Worm (Caenorhabditis elegans) whole organism, L3 larva: Measurements from ENCODE around the gene nlp-50.

Experiments used
- R02D3.7 ChIP-seq: fragments of 150-350 bp; optimal IDR thresholded peaks from 2 replicates; lab custom pipeline; 2014; ENCODE audit warnings: missing biosample characterization, missing genetic modification characterization
- ZK546.5 ChIP-seq: sonication (generic microtip); optimal IDR thresholded peaks from 2 replicates; lab custom pipeline; 2017; ENCODE audit warnings: missing biosample characterization, missing genetic modification characterization
- aly-2 ChIP-seq: fragments of 150-350 bp; optimal IDR thresholded peaks from 2 replicates; lab custom pipeline; 2014; ENCODE audit warnings: missing biosample characterization, missing genetic modification characterization
- ama-1 ChIP-seq: fragments of 150-350 bp; optimal IDR thresholded peaks from 2 replicates; lab custom pipeline; 2018
- ceh-82 ChIP-seq: fragments of 150-350 bp; optimal IDR thresholded peaks from 2 replicates; lab custom pipeline; 2014; ENCODE audit warnings: missing biosample characterization, missing genetic modification characterization
- daf-12 ChIP-seq: fragments of 150-350 bp; optimal IDR thresholded peaks from 2 replicates; lab custom pipeline; 2014; ENCODE audit warnings: missing biosample characterization, missing genetic modification reagents, missing genetic modification characterization
- egl-27 ChIP-seq: sonication (generic microtip); optimal IDR thresholded peaks from 4 replicates; lab custom pipeline; 2017; ENCODE audit warnings: missing biosample characterization, missing genetic modification reagents, missing genetic modification characterization
- egl-5 ChIP-seq: fragments of 150-350 bp; optimal IDR thresholded peaks from 2 replicates; lab custom pipeline; 2017; ENCODE audit warnings: missing biosample characterization, missing genetic modification reagents, missing genetic modification characterization, inconsistent platforms
- elt-1 ChIP-seq: fragments of 150-350 bp; optimal IDR thresholded peaks from 2 replicates; lab custom pipeline; 2014; ENCODE audit warnings: missing biosample characterization, missing genetic modification characterization
- elt-2 ChIP-seq: sonication (generic microtip); optimal IDR thresholded peaks from 2 replicates; lab custom pipeline; 2016; ENCODE audit warnings: missing genetic modification reagents, mild to moderate bottlenecking, missing genetic modification characterization, missing compliant biosample characterization
- elt-3 ChIP-seq, 3 experiments: fragments of 150-350 bp in 1 of 3; sonication (generic microtip) in 2 of 3; optimal IDR thresholded peaks; 2 replicates in 2 of 3; 4 replicates in 1 of 3; lab custom pipeline; 2014 to 2017; ENCODE audit warnings: missing biosample characterization in 3 of 3, missing genetic modification characterization in 3 of 3
- eor-1 ChIP-seq, 2 experiments: fragments of 150-350 bp; optimal IDR thresholded peaks; 2 replicates each; lab custom pipeline; 2014 to 2018; ENCODE audit warnings: missing biosample characterization in 2 of 2, missing genetic modification characterization in 2 of 2
- fkh-2 ChIP-seq: fragments of 150-350 bp; optimal IDR thresholded peaks from 2 replicates; lab custom pipeline; 2014; ENCODE audit warnings: missing biosample characterization, missing genetic modification reagents, missing genetic modification characterization
- fos-1 ChIP-seq: fragments of 150-350 bp; optimal IDR thresholded peaks from 2 replicates; lab custom pipeline; 2014; ENCODE audit warnings: missing biosample characterization, missing genetic modification characterization
- hmg-11 ChIP-seq: sonication (generic microtip); optimal IDR thresholded peaks from 2 replicates; lab custom pipeline; 2016; ENCODE audit warnings: missing genetic modification characterization, missing compliant biosample characterization
- jun-1 ChIP-seq: fragments of 150-350 bp; optimal IDR thresholded peaks from 2 replicates; lab custom pipeline; 2014; ENCODE audit warnings: missing biosample characterization, missing genetic modification reagents, missing genetic modification characterization
- lin-39 ChIP-seq: fragments of 150-350 bp; optimal IDR thresholded peaks from 2 replicates; lab custom pipeline; 2018; ENCODE audit warnings: missing biosample characterization, missing genetic modification reagents, missing genetic modification characterization
- lsy-12 ChIP-seq: sonication (generic microtip); optimal IDR thresholded peaks from 2 replicates; lab custom pipeline; 2016; ENCODE audit warnings: mild to moderate bottlenecking, missing genetic modification characterization, missing compliant biosample characterization
- mdl-1 ChIP-seq: fragments of 150-350 bp; optimal IDR thresholded peaks from 2 replicates; lab custom pipeline; 2014; ENCODE audit warnings: missing biosample characterization, missing genetic modification characterization
- mml-1 ChIP-seq: fragments of 150-350 bp; sonication (generic microtip); optimal IDR thresholded peaks from 3 replicates; lab custom pipeline; 2014; ENCODE audit warnings: missing biosample characterization, missing genetic modification characterization
- nfya-1 ChIP-seq: sonication (generic microtip); optimal IDR thresholded peaks from 2 replicates; lab custom pipeline; 2017; ENCODE audit warnings: missing genetic modification characterization, mild to moderate bottlenecking, missing compliant biosample characterization, antibody characterized with exemption, moderate library complexity; ENCODE audit not compliant: insufficient read depth
- nhr-12 ChIP-seq: fragments of 150-350 bp; optimal IDR thresholded peaks from 2 replicates; lab custom pipeline; 2014; ENCODE audit warnings: missing biosample characterization, missing genetic modification characterization
- nhr-23 ChIP-seq: fragments of 150-350 bp; optimal IDR thresholded peaks from 2 replicates; lab custom pipeline; 2014; ENCODE audit warnings: missing biosample characterization, missing genetic modification reagents, missing genetic modification characterization
- nhr-237 ChIP-seq: fragments of 150-350 bp; optimal IDR thresholded peaks from 2 replicates; lab custom pipeline; 2014; ENCODE audit warnings: missing biosample characterization, missing genetic modification characterization
- nhr-25 ChIP-seq: sonication (generic microtip); optimal IDR thresholded peaks from 2 replicates; lab custom pipeline; 2017; ENCODE audit warnings: missing biosample characterization, missing genetic modification characterization
- nhr-28 ChIP-seq: fragments of 150-350 bp; optimal IDR thresholded peaks from 2 replicates; lab custom pipeline; 2014; ENCODE audit warnings: missing biosample characterization, missing genetic modification characterization
- nhr-43 ChIP-seq: sonication (generic microtip); optimal IDR thresholded peaks from 2 replicates; lab custom pipeline; 2016; ENCODE audit warnings: mild to moderate bottlenecking, missing genetic modification characterization, missing compliant biosample characterization; ENCODE audit not compliant: poor library complexity, severe bottlenecking
- nhr-67 ChIP-seq: fragments of 150-350 bp; optimal IDR thresholded peaks from 2 replicates; lab custom pipeline; 2014; ENCODE audit warnings: missing biosample characterization, missing genetic modification characterization
- pha-4 ChIP-seq: fragments of 150-350 bp; optimal IDR thresholded peaks from 2 replicates; lab custom pipeline; 2014; ENCODE audit warnings: missing biosample characterization, missing genetic modification reagents, missing genetic modification characterization
- pqm-1 ChIP-seq: fragments of 150-350 bp; optimal IDR thresholded peaks from 2 replicates; lab custom pipeline; 2017; ENCODE audit warnings: missing biosample characterization, missing genetic modification characterization, inconsistent platforms
- sea-2 ChIP-seq: fragments of 150-350 bp; sonication (generic microtip); optimal IDR thresholded peaks from 4 replicates; lab custom pipeline; 2014; ENCODE audit warnings: missing biosample characterization, missing genetic modification reagents, missing genetic modification characterization
- snpc-4 ChIP-seq: fragments of 150-350 bp; optimal IDR thresholded peaks from 2 replicates; lab custom pipeline; 2014; ENCODE audit warnings: missing biosample characterization, missing genetic modification characterization
- unc-62 ChIP-seq: fragments of 150-350 bp; sonication (generic microtip); optimal IDR thresholded peaks from 4 replicates; lab custom pipeline; 2014; ENCODE audit warnings: missing biosample characterization, missing genetic modification reagents, missing genetic modification characterization
- zag-1 ChIP-seq: fragments of 150-350 bp; optimal IDR thresholded peaks from 2 replicates; lab custom pipeline; 2014; ENCODE audit warnings: missing biosample characterization, missing genetic modification characterization
- ztf-11 ChIP-seq: fragments of 150-350 bp; optimal IDR thresholded peaks from 2 replicates; lab custom pipeline; 2014; ENCODE audit warnings: missing biosample characterization, missing genetic modification characterization
- ztf-4 ChIP-seq: fragments of 150-350 bp; optimal IDR thresholded peaks from 2 replicates; lab custom pipeline; 2014; ENCODE audit warnings: missing biosample characterization, missing genetic modification characterization

The nlp-50 gene

DNA sequence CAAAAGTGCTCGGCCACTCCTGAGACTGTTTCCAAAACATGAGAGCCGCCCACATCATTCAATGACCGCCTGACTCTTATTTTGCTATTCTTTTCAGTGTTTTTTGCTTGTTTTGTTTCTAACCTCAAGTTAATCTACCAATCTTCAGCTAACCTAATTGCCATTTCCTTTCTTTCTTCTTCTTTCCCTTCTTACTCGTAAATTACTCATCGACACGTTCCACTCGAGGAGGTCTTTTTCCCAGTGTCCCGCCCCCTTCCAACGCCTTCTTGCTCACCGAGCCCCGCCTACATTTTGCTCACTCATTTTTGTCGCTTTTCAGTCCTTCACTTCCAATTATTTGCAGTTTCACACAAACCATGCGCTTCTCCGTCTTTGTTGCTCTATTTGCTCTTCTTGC lies at the start of gene nlp-50:
nlp-50 (plus strand) TSS at position 301 of the 400 bp plus-strand sequence.
- TF ChIP-seq ZK546.5 (no peak), aly-2 (tag; lab: Kevin White, UChicago) (no peak), nhr-237 (tag; lab: Kevin White, UChicago) (no peak), ztf-11 (tag; lab: Kevin White, UChicago) (no peak), R02D3.7 (tag; lab: Kevin White, UChicago) (no peak), daf-12 (tag; lab: Kevin White, UChicago) (no peak), jun-1 (tag; lab: Kevin White, UChicago) (no peak), hmg-11 (no peak), pqm-1 (no peak), nhr-23 (tag; lab: Kevin White, UChicago) (no peak), elt-2 (no peak), elt-3 (tag; optimal IDR thresholded peaks at IDR 0.05; lab: Kevin White, UChicago) (no peak), zag-1 (tag; lab: Kevin White, UChicago) (no peak), unc-62 (GFP tag; lab: Kevin White, UChicago) (no peak), egl-27 (tag; lab: Kevin White, UChicago) (no peak), fkh-2 (tag; lab: Kevin White, UChicago) (no peak)

DNA sequence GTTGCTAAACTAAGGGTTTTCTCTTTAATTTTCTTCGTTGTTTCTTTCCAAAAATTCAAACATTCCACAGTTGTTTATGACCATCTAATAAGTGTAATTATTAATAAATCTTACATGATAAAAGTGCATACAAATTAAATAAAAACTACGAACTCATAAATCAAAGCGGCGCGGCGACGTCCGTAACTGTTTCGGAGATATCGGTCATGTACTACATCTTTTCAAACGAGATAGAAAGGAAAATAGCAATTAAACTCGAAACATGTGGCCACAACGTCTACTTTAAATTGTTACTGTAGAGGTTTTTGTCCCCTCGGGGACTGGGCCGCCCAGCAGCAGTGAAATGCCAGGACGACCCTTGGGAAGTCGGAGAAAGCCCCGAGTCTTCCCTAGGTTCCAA lies 49.0 kb upstream of the nlp-50 start:
- no peak for TF ChIP-seq nhr-28
- no peak for TF ChIP-seq nhr-25 (tag; lab: Kevin White, UChicago)
- TF ChIP-seq snpc-4 (tag; lab: Kevin White, UChicago): no peak
- no peak for TF ChIP-seq sea-2
- TF ChIP-seq mml-1 (tag; lab: Kevin White, UChicago): no peak
- peak; percentile 35 for TF ChIP-seq nhr-43 (tag; lab: Kevin White, UChicago)
- TF ChIP-seq mdl-1 (tag; lab: Kevin White, UChicago): no peak
- no peak for TF ChIP-seq zag-1 (tag; lab: Kevin White, UChicago)
- TF ChIP-seq nhr-67: no peak
- no peak for TF ChIP-seq ztf-4
- TF ChIP-seq eor-1 (tag; optimal IDR thresholded peaks at IDR 0.05; lab: Kevin White, UChicago): no peak
- no peak for TF ChIP-seq R02D3.7 (tag; lab: Kevin White, UChicago)
- TF ChIP-seq lin-39 (tag; lab: Kevin White, UChicago): no peak
- TF ChIP-seq egl-5 (tag; lab: Kevin White, UChicago): no peak
- no peak for TF ChIP-seq ztf-11 (tag; lab: Kevin White, UChicago)
- no peak for TF ChIP-seq fkh-2 (tag; lab: Kevin White, UChicago)
- TF ChIP-seq ama-1 (lab: Kevin White, UChicago): peak; percentile 28
- TF ChIP-seq ceh-82 (tag; lab: Kevin White, UChicago): no peak
- peak; percentile 46 for TF ChIP-seq nhr-23 (tag; lab: Kevin White, UChicago)

DNA sequence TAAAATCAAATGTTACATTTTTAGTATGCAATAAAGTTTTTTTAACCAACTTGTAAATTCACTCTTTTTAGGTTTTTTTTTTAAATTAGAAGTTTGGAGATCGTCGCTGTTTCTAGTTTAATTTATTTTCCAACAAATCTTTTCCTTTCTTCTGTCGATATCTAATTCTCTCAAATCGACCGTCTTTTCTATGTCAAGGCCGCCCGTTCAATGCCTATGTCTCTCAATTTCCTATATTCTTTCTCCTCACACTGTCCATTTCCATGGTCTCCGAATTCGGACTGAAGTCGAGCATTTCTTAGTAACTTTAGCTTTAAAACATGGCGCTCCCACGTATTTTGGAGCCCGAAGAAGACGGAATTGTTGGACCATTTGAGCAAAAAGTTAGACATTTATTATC lies 48.2 kb upstream of the nlp-50 start, which contains the start of the genes T14B4.5 and T14B4.20:
T14B4.5 (plus strand) TSS at position 226 of the 400 bp plus-strand sequence.
T14B4.20 (plus strand) TSS at position 264 of the 400 bp plus-strand sequence.
- peak in 1 of 2 experiments; percentile 11 for TF ChIP-seq eor-1 (tag; optimal IDR thresholded peaks at IDR 0.05; lab: Kevin White, UChicago)
- TF ChIP-seq nhr-23 (tag; lab: Kevin White, UChicago): peak; percentile 64
- peak; percentile 38 for TF ChIP-seq nhr-25 (tag; lab: Kevin White, UChicago)
- TF ChIP-seq elt-3 (tag; optimal IDR thresholded peaks at IDR 0.05; lab: Kevin White, UChicago): no peak
- TF ChIP-seq, all 47 proteins: peak for 3

DNA sequence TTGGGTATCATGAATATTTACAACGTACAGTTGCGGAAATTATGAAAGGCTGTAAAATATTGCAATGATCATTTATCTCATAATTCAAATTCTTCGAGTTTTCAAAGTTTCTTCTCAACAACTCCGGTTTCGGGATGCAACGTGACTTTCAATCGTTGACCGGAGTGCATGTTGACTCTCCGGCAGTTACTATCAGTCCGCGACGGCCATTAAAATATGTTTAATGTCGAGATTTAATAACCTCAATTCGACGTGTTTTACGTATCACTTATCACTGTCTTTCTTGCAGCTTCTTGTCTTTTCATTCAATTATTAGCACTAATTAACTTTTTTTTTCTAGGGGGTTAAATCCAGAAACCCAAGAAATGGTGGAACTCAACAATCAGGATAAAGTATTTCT lies 46.6 kb upstream of the nlp-50 start, which contains the start of gene tsp-10:
tsp-10 (plus strand) TSS at position 366 of the 400 bp plus-strand sequence.
- TF ChIP-seq egl-5 (tag; lab: Kevin White, UChicago): no peak
- no peak for TF ChIP-seq mml-1 (tag; lab: Kevin White, UChicago)
- TF ChIP-seq nhr-12 (tag; lab: Kevin White, UChicago): no peak
- TF ChIP-seq elt-2: peak; percentile 60
- no peak for TF ChIP-seq nhr-237 (tag; lab: Kevin White, UChicago)
- no peak for TF ChIP-seq fos-1 (tag; lab: Kevin White, UChicago)
- TF ChIP-seq elt-1 (tag; lab: Kevin White, UChicago): no peak
- no peak for TF ChIP-seq sea-2

DNA sequence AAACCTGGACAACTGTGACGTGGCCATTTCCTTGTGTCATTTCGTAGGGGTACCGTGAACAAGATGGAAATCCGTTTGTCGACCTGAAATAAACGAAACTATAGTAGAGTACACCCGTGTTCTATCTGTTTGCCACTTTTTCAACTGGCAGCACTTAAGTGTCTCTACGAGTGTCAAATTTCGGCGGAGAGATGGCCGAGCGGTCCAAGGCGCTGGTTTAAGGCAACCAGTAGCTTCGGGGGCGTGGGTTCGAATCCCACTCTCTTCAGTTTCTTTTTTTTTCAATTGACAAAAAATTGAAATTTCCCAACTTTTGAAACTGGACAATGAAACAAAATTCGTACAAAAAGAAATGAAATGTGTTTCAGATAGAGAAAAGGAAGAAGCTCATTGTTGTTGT lies 43.3 kb upstream of the nlp-50 start:
- TF ChIP-seq hmg-11 (peak; percentile 38), ama-1 (lab: Kevin White, UChicago) (no peak), lin-39 (tag; lab: Kevin White, UChicago) (peak; percentile 14), pha-4 (peak; percentile 44), snpc-4 (tag; lab: Kevin White, UChicago) (no peak), lsy-12 (peak; percentile 36), nfya-1 (peak; percentile 48)
- TF ChIP-seq, all 47 proteins: peak for 5
